Fruit fly (Drosophila melanogaster) whole organism, adult: ENCODE data around the gene Scgalpha.

Source experiments
- CG11617 ChIP-seq: fragments of 200-800 bp; sonication (Bioruptor generic); optimal IDR thresholded peaks from 2 replicates; lab custom pipeline; 2017; ENCODE audit warnings: mild to moderate bottlenecking, missing biosample characterization, missing genetic modification reagents, missing genetic modification characterization
- CG12768 ChIP-seq: fragments of 200-800 bp; sonication (Bioruptor generic); optimal IDR thresholded peaks from 2 replicates; lab custom pipeline; 2017; ENCODE audit warnings: missing biosample characterization, missing genetic modification characterization, mild to moderate bottlenecking, moderate library complexity, missing genetic modification reagents
- CG14711 ChIP-seq: fragments of 200-800 bp; sonication (Bioruptor generic); optimal IDR thresholded peaks from 2 replicates; lab custom pipeline; 2018; ENCODE audit warnings: missing biosample characterization, mild to moderate bottlenecking, missing genetic modification characterization, moderate library complexity
- CG1620 ChIP-seq: fragments of 200-800 bp; sonication (Bioruptor generic); optimal IDR thresholded peaks from 2 replicates; lab custom pipeline; 2016; ENCODE audit warnings: missing biosample characterization, missing genetic modification characterization
- CG7101 ChIP-seq: fragments of 200-800 bp; sonication (Bioruptor generic); optimal IDR thresholded peaks from 2 replicates; lab custom pipeline; 2018; ENCODE audit warnings: missing biosample characterization, mild to moderate bottlenecking, missing genetic modification characterization, moderate library complexity
- Mnt ChIP-seq: fragments of 200-800 bp; sonication (Bioruptor generic); optimal IDR thresholded peaks from 2 replicates; lab custom pipeline; 2016; ENCODE audit warnings: missing biosample characterization, mild to moderate bottlenecking, missing genetic modification characterization
- cnc ChIP-seq, 2 experiments: fragments of >200 bp; optimal IDR thresholded peaks; 2 replicates each; lab custom pipeline; 2017
- kay ChIP-seq: fragments of 200-800 bp; sonication (Bioruptor generic); peaks from one replicate; lab custom pipeline; 2016; ENCODE audit warnings: missing biosample characterization, missing genetic modification characterization, borderline replicate concordance
- ovo ChIP-seq: fragments of 200-800 bp; sonication (Bioruptor generic); optimal IDR thresholded peaks from 2 replicates; lab custom pipeline; 2016; ENCODE audit warnings: missing biosample characterization, missing genetic modification characterization
- tj ChIP-seq: fragments of 200-800 bp; sonication (Bioruptor generic); optimal IDR thresholded peaks from 3 replicates; lab custom pipeline; 2017; ENCODE audit warnings: missing biosample characterization, mild to moderate bottlenecking, missing genetic modification characterization, moderate library complexity
- toe ChIP-seq: fragments of 200-800 bp; sonication (Bioruptor generic); optimal IDR thresholded peaks from 2 replicates; lab custom pipeline; 2016; ENCODE audit warnings: missing biosample characterization, missing genetic modification characterization

dm6 chr2L:8289352-8290091, 13.7 kb upstream of the Scgalpha start:
- TF ChIP-seq tj (GFP tag; lab: Kevin White, UChicago) (no peak), kay (GFP tag; lab: Kevin White, UChicago) (no peak), toe (GFP tag; lab: Kevin White, UChicago) (no peak), CG12768 (GFP tag; lab: Kevin White, UChicago) (no peak), cnc (optimal IDR thresholded peaks at IDR 0.05; lab: Kevin White, UChicago) (no peak), CG7101 (tag; lab: Kevin White, UChicago) (no peak), CG1620 (GFP tag; lab: Kevin White, UChicago) (no peak), Mnt (no peak), ovo (GFP tag; lab: Kevin White, UChicago) (no peak), CG11617 (no peak), CG14711 (tag; lab: Kevin White, UChicago) (no peak)
